Worm (Caenorhabditis elegans) whole organism, young adult: Measurements from ENCODE around the gene F28H7.3.

Source experiments
- F22D6.2 ChIP-seq: sonication (generic microtip); optimal IDR thresholded peaks from 2 replicates; lab custom pipeline; 2016; ENCODE audit warnings: mild to moderate bottlenecking, missing genetic modification characterization, missing compliant biosample characterization
- F23B12.7 ChIP-seq: sonication (generic microtip); optimal IDR thresholded peaks from 2 replicates; lab custom pipeline; 2017; ENCODE audit warnings: missing genetic modification characterization, mild to moderate bottlenecking, missing compliant biosample characterization, antibody characterized with exemption, moderate library complexity; ENCODE audit not compliant: insufficient read depth
- F37B4.10 ChIP-seq: fragments of 200-800 bp; sonication (Bioruptor generic); IDR thresholded peaks from 2 replicates; pipeline ENCODE4 v1.3.6; 2022; ENCODE audit warnings: missing genetic modification characterization, missing compliant biosample characterization
- F49E8.2 ChIP-seq: sonication (generic microtip); optimal IDR thresholded peaks from 3 replicates; lab custom pipeline; 2017; ENCODE audit warnings: missing genetic modification characterization, mild to moderate bottlenecking, missing compliant biosample characterization, antibody characterized with exemption, moderate library complexity; ENCODE audit not compliant: insufficient read depth
- F52B5.7 ChIP-seq: sonication (generic microtip); optimal IDR thresholded peaks from 2 replicates; lab custom pipeline; 2016; ENCODE audit warnings: mild to moderate bottlenecking, missing genetic modification characterization, missing compliant biosample characterization
- F57A8.1 ChIP-seq: fragments of 200-800 bp; sonication (Bioruptor generic); optimal IDR thresholded peaks from 2 replicates; lab custom pipeline; 2018; ENCODE audit warnings: mild to moderate bottlenecking, missing genetic modification characterization, moderate library complexity, missing compliant biosample characterization
- K11D2.4 ChIP-seq: fragments of 200-800 bp; sonication (Bioruptor generic); IDR thresholded peaks from 2 replicates; pipeline ENCODE4 v1.3.6; 2022; ENCODE audit warnings: missing genetic modification reagents, missing genetic modification characterization, missing compliant biosample characterization
- T26A5.8 ChIP-seq: sonication (generic microtip); optimal IDR thresholded peaks from 2 replicates; lab custom pipeline; 2016; ENCODE audit warnings: missing genetic modification characterization, missing compliant biosample characterization
- Y56A3A.18 ChIP-seq: fragments of 200-800 bp; sonication (Bioruptor generic); IDR thresholded peaks from 2 replicates; pipeline ENCODE4 v1.3.6; 2022; ENCODE audit warnings: missing genetic modification reagents, missing genetic modification characterization, missing compliant biosample characterization
- Y67H2A.10 ChIP-seq: fragments of 200-800 bp; sonication (Bioruptor generic); conservative IDR thresholded peaks from 2 replicates; pipeline ENCODE4 v1.3.6; 2022; ENCODE audit warnings: missing genetic modification reagents, missing genetic modification characterization, missing compliant biosample characterization
- ZK185.1 ChIP-seq: sonication (generic microtip); optimal IDR thresholded peaks from 2 replicates; lab custom pipeline; 2016; ENCODE audit warnings: mild to moderate bottlenecking, missing genetic modification characterization, missing compliant biosample characterization; ENCODE audit not compliant: poor library complexity, severe bottlenecking
- ama-1 ChIP-seq, 3 experiments: fragments of 150-350 bp in 1 of 3; sonication (generic microtip) in 2 of 3; optimal IDR thresholded peaks; 2 replicates each; lab custom pipeline; 2014 to 2018; ENCODE audit warnings: missing biosample characterization in 2 of 3, missing genetic modification characterization in 2 of 3, missing genetic modification reagents in 2 of 3
- aptf-2 ChIP-seq: fragments of 200-800 bp; sonication (Bioruptor generic); conservative IDR thresholded peaks from 2 replicates; pipeline ENCODE4 v1.3.6; 2022; ENCODE audit warnings: missing genetic modification reagents, missing genetic modification characterization, missing compliant biosample characterization
- athp-1 ChIP-seq: sonication (generic microtip); optimal IDR thresholded peaks from 2 replicates; lab custom pipeline; 2017; ENCODE audit warnings: mild to moderate bottlenecking, missing genetic modification characterization, missing compliant biosample characterization
- attf-6 ChIP-seq: fragments of 200-800 bp; sonication (Bioruptor generic); IDR thresholded peaks from 2 replicates; pipeline ENCODE4 v1.3.6; 2022; ENCODE audit warnings: missing genetic modification reagents, missing genetic modification characterization, missing compliant biosample characterization
- ceh-27 ChIP-seq: fragments of 200-800 bp; sonication (Bioruptor generic); optimal IDR thresholded peaks from 2 replicates; lab custom pipeline; 2018; ENCODE audit warnings: mild to moderate bottlenecking, missing genetic modification characterization, moderate library complexity, missing compliant biosample characterization
- die-1 ChIP-seq: sonication (generic microtip); optimal IDR thresholded peaks from 2 replicates; lab custom pipeline; 2016; ENCODE audit warnings: missing genotype, mild to moderate bottlenecking, missing genetic modification characterization, missing compliant biosample characterization
- dox-1 ChIP-seq: fragments of 200-800 bp; sonication (Bioruptor generic); IDR thresholded peaks from 2 replicates; pipeline ENCODE4 v1.3.6; 2022; ENCODE audit warnings: missing genetic modification reagents, missing genetic modification characterization, missing compliant biosample characterization
- dpl-1 ChIP-seq: fragments of 150-350 bp; optimal IDR thresholded peaks from 2 replicates; lab custom pipeline; 2014; ENCODE audit warnings: missing biosample characterization, missing genetic modification reagents, missing genetic modification characterization
- egl-44 ChIP-seq: fragments of 200-800 bp; sonication (Bioruptor generic); IDR thresholded peaks from 2 replicates; pipeline ENCODE4 v1.3.6; 2022; ENCODE audit warnings: missing genetic modification reagents, missing genetic modification characterization, missing compliant biosample characterization
- ekl-4 ChIP-seq: fragments of 200-800 bp; sonication (Bioruptor generic); IDR thresholded peaks from 2 replicates; pipeline ENCODE4 v1.3.6; 2022; ENCODE audit warnings: missing genetic modification reagents, missing genetic modification characterization, missing compliant biosample characterization
- fkh-3 ChIP-seq: sonication (generic microtip); optimal IDR thresholded peaks from 2 replicates; lab custom pipeline; 2016; ENCODE audit warnings: mild to moderate bottlenecking, missing genetic modification characterization, missing compliant biosample characterization
- hrde-1 ChIP-seq: sonication (generic microtip); optimal IDR thresholded peaks from 2 replicates; lab custom pipeline; 2016; ENCODE audit warnings: missing genetic modification characterization, mild to moderate bottlenecking, missing compliant biosample characterization, moderate library complexity, missing genotype, missing genetic modification reagents, borderline replicate concordance
- hsf-1 ChIP-seq: fragments of 200-800 bp; sonication (Bioruptor generic); IDR thresholded peaks from 2 replicates; pipeline ENCODE4 v1.3.6; 2022; ENCODE audit warnings: missing genetic modification reagents, missing genetic modification characterization, missing compliant biosample characterization
- mel-28 ChIP-seq: sonication (generic microtip); optimal IDR thresholded peaks from 2 replicates; lab custom pipeline; 2016; ENCODE audit warnings: borderline replicate concordance, mild to moderate bottlenecking, missing genetic modification characterization, missing compliant biosample characterization
- nhr-120 ChIP-seq: fragments of 200-800 bp; sonication (Bioruptor generic); IDR thresholded peaks from 2 replicates; pipeline ENCODE4 v1.3.6; 2022; ENCODE audit warnings: missing genetic modification characterization, missing compliant biosample characterization
- nhr-179 ChIP-seq: sonication (generic microtip); optimal IDR thresholded peaks from 2 replicates; lab custom pipeline; 2016; ENCODE audit warnings: mild to moderate bottlenecking, missing genetic modification characterization, missing compliant biosample characterization
- rcor-1 ChIP-seq: fragments of 200-800 bp; sonication (Bioruptor generic); IDR thresholded peaks from 2 replicates; pipeline ENCODE4 v1.3.6; 2022; ENCODE audit warnings: missing genetic modification reagents, missing genetic modification characterization, missing compliant biosample characterization
- sea-2 ChIP-seq: fragments of 200-800 bp; sonication (Bioruptor generic); IDR thresholded peaks from 2 replicates; pipeline ENCODE4 v1.3.6; 2022; ENCODE audit warnings: missing genetic modification characterization, missing compliant biosample characterization
- snpc-4 ChIP-seq, 5 experiments: fragments of 150-350 bp in 1 of 5; sonication (generic microtip) in 4 of 5; optimal IDR thresholded peaks; 2 replicates each; lab custom pipeline; 2014 to 2018; ENCODE audit warnings: missing genetic modification characterization in 5 of 5, missing biosample characterization in 3 of 5, antibody characterized with exemption in 2 of 5, mild to moderate bottlenecking in 2 of 5, missing compliant biosample characterization in 2 of 5, missing genotype in 2 of 5, moderate library complexity in 2 of 5, missing genetic modification reagents in 1 of 5
- somi-1 ChIP-seq: fragments of 200-800 bp; sonication (Bioruptor generic); optimal IDR thresholded peaks from 2 replicates; lab custom pipeline; 2018; ENCODE audit warnings: mild to moderate bottlenecking, missing genetic modification characterization, missing compliant biosample characterization
- tbx-9 ChIP-seq: sonication (generic microtip); optimal IDR thresholded peaks from 2 replicates; lab custom pipeline; 2016; ENCODE audit warnings: borderline replicate concordance, missing genetic modification characterization, inconsistent platforms, missing compliant biosample characterization
- unc-62 ChIP-seq: fragments of 150-350 bp; optimal IDR thresholded peaks from 2 replicates; lab custom pipeline; 2014; ENCODE audit warnings: missing biosample characterization, missing genetic modification reagents, missing genetic modification characterization
- ztf-28 ChIP-seq: fragments of 200-800 bp; sonication (Bioruptor generic); IDR thresholded peaks from 2 replicates; pipeline ENCODE4 v1.3.6; 2022; ENCODE audit warnings: missing genetic modification reagents, missing genetic modification characterization, missing compliant biosample characterization
- ztf-3 ChIP-seq: fragments of 200-800 bp; sonication (Bioruptor generic); optimal IDR thresholded peaks from 2 replicates; lab custom pipeline; 2018; ENCODE audit warnings: mild to moderate bottlenecking, missing genetic modification characterization, missing compliant biosample characterization

Gene F28H7.3

ce11 chrV:10764066-10764465 lies 13.5 kb upstream of the F28H7.3 start, which contains the start of gene ocr-1 (continued):
- TF ChIP-seq sea-2 (GFP tag; lab: Robert Waterston, UW) (no peak), fkh-3 (tag; lab: Kevin White, UChicago) (no peak), Y67H2A.10 (no peak), F23B12.7 (tag; lab: Kevin White, UChicago) (no peak), mel-28 (tag; lab: Kevin White, UChicago) (no peak), dox-1 (no peak), T26A5.8 (tag; lab: Kevin White, UChicago) (no peak)

ce11 chrV:10762695-10763094 lies 12.1 kb upstream of the F28H7.3 start, which contains the start of gene sre-6:
Gene sre-6, minus strand, starts transcription at chrV:10762795.
- no peak for TF ChIP-seq dpl-1 (GFP tag; lab: Kevin White, UChicago)
- no peak for TF ChIP-seq ZK185.1 (tag; lab: Kevin White, UChicago)
- no peak for TF ChIP-seq F57A8.1 (GFP tag; lab: Kevin White, UChicago)
- TF ChIP-seq snpc-4 (GFP tag; optimal IDR thresholded peaks at IDR 0.05; lab: Kevin White, UChicago): no peak
- TF ChIP-seq snpc-4 (tag; optimal IDR thresholded peaks at IDR 0.05; lab: Kevin White, UChicago): no peak
- no peak for TF ChIP-seq nhr-120
- TF ChIP-seq athp-1 (tag; lab: Kevin White, UChicago): no peak
- TF ChIP-seq ceh-27: no peak
- no peak for TF ChIP-seq F37B4.10 (GFP tag; lab: Robert Waterston, UW)
- TF ChIP-seq fkh-3 (tag; lab: Kevin White, UChicago): no peak
- TF ChIP-seq unc-62 (GFP tag; lab: Kevin White, UChicago): no peak
- no peak for TF ChIP-seq F49E8.2
- TF ChIP-seq tbx-9 (tag; lab: Kevin White, UChicago): no peak
- no peak for TF ChIP-seq nhr-179 (tag; lab: Kevin White, UChicago)

ce11 chrV:10760839-10761238 lies 10.3 kb upstream of the F28H7.3 start:
- TF ChIP-seq somi-1 (GFP tag; lab: Kevin White, UChicago): no peak
- no peak for TF ChIP-seq K11D2.4
- TF ChIP-seq attf-6 (GFP tag; lab: Robert Waterston, UW): no peak
- TF ChIP-seq Y56A3A.18: no peak
- no peak for TF ChIP-seq rcor-1
- no peak for TF ChIP-seq F22D6.2
- TF ChIP-seq ama-1 (optimal IDR thresholded peaks at IDR 0.05; lab: Kevin White, UChicago): no peak
- TF ChIP-seq ama-1 (GFP tag; optimal IDR thresholded peaks at IDR 0.05; lab: Kevin White, UChicago): no peak

- no peak for TF ChIP-seq hsf-1 (GFP tag; lab: Robert Waterston, UW)
- TF ChIP-seq ztf-3 (GFP tag; lab: Kevin White, UChicago): no peak
- TF ChIP-seq aptf-2: no peak
- TF ChIP-seq ekl-4: no peak
- TF ChIP-seq F57A8.1 (GFP tag; lab: Kevin White, UChicago): no peak
- no peak for TF ChIP-seq egl-44 (GFP tag; lab: Robert Waterston, UW)
- TF ChIP-seq F52B5.7: no peak
- no peak for TF ChIP-seq hrde-1 (tag; lab: Kevin White, UChicago)
- TF ChIP-seq ztf-28 (GFP tag; lab: Robert Waterston, UW): no peak
- no peak for TF ChIP-seq die-1 (tag; lab: Kevin White, UChicago)
Measured at ce11 chrV:10758658-10759057, 8.1 kb upstream of the F28H7.3 start, which contains the start of gene F28H7.8. Gene F28H7.8, plus strand, starts transcription at chrV:10758958.
